Worm (Caenorhabditis elegans): ENCODE measurements around the gene C03H5.5.

ce11 chrII:349749-350148 is 35.4 kb downstream of the C03H5.5 start:
- TF ChIP-seq fax-1 (tag; optimal IDR thresholded peaks at IDR 0.05) (no peak), ahr-1 (tag; optimal IDR thresholded peaks at IDR 0.05) (no peak)
